Worm (Caenorhabditis elegans): ENCODE data around the gene K07E8.7.

DNA sequence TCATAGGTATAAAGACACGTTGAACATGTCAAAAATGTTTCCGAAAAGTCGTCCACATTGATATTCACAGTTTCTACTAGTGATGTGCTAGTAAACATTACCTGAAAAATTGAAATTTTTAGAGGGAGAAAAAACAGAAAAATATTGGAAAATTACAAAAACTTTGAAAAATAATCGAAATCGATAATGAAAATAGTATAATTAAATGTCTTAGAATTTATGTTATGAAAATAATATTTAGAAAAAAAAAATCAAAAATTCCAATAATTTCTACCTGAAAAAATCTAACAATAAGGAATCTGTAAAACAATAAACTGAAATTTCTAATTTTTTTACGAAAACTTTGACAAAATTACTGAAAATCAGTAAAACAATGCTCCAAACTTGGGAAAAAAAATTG is 48.1 kb downstream of the K07E8.7 start, which contains the start of gene nhl-3:
- TF ChIP-seq him-1 (tag; optimal IDR thresholded peaks at IDR 0.05) (no peak), dao-5 (tag; optimal IDR thresholded peaks at IDR 0.05) (no peak), W03F9.2 (tag; optimal IDR thresholded peaks at IDR 0.05) (no peak)
